Fruit fly (Drosophila melanogaster): ENCODE results near the gene Ir94g.

dm6 chr3R:23534609-23535008 is 50.9 kb downstream of the Ir94g start, which contains the start of gene Ugt303B3:
- TF ChIP-seq kay (GFP tag; ENCODE audit: borderline replicate concordance) (peak; percentile 35), Mnt (GFP tag; optimal IDR thresholded peaks at IDR 0.05) (peak; percentile 22), cic (GFP tag; optimal IDR thresholded peaks at IDR 0.05) (peak; percentile 85), CG14711 (tag; optimal IDR thresholded peaks at IDR 0.05) (no peak), CG5204 (GFP tag; optimal IDR thresholded peaks at IDR 0.05) (no peak), CG11617 (GFP tag; optimal IDR thresholded peaks at IDR 0.05) (peak; percentile 5), pad (GFP tag; optimal IDR thresholded peaks at IDR 0.05) (no peak), CG33017 (tag; optimal IDR thresholded peaks at IDR 0.05) (peak; percentile 58)
